Fruit fly (Drosophila melanogaster) whole organism, pupa: ENCODE results near the gene CG12268.
A peak's percentile ranks its signal among the peaks of the same experiment; 100 is the strongest.

Source experiments
- CG10348 ChIP-seq: fragments of 200-800 bp; sonication (Bioruptor generic); IDR thresholded peaks from 2 replicates; pipeline ENCODE4 v1.3.6; 2022; ENCODE audit warnings: missing biosample characterization, missing genetic modification characterization
- CG13204 ChIP-seq: fragments of 200-800 bp; sonication (Bioruptor generic); optimal IDR thresholded peaks from 2 replicates; lab custom pipeline; 2018; ENCODE audit warnings: missing biosample characterization, mild to moderate bottlenecking, missing genetic modification characterization, moderate library complexity
- CG14655 ChIP-seq: fragments of 200-800 bp; sonication (Bioruptor generic); optimal IDR thresholded peaks from 3 replicates; lab custom pipeline; 2017; ENCODE audit warnings: mild to moderate bottlenecking, missing biosample characterization, missing genetic modification reagents, missing genetic modification characterization
- CG32121 ChIP-seq: fragments of 200-800 bp; sonication (Bioruptor generic); IDR thresholded peaks from 2 replicates; pipeline ENCODE4 v1.3.6; 2022; ENCODE audit warnings: missing biosample characterization, missing genetic modification characterization
- Pif1B ChIP-seq: fragments of 200-800 bp; sonication (Bioruptor generic); optimal IDR thresholded peaks from 3 replicates; lab custom pipeline; 2016; ENCODE audit warnings: missing biosample characterization, missing genetic modification characterization

- no peak for TF ChIP-seq CG10348 (GFP tag; lab: Robert Waterston, UW)
- peak; percentile 49 for TF ChIP-seq Pif1B
- peak; percentile 45; the same call in 1 of the 2 replicates for TF ChIP-seq CG32121 (GFP tag; lab: Robert Waterston, UW)
- peak; percentile 32 for TF ChIP-seq CG14655 (GFP tag; lab: Kevin White, UChicago)
- TF ChIP-seq CG13204 (GFP tag; lab: Kevin White, UChicago), result peak; percentile 95
These were observed 14.6 kb upstream of the CG12268 start, which contains the start of gene CG31140 for dm6 chr3R:23962781-23963222.
